Worm (Caenorhabditis elegans) whole organism, L3 larva: ENCODE data around the gene srg-68.

ENCODE experiments used
- ceh-82 ChIP-seq: fragments of 150-350 bp; optimal IDR thresholded peaks from 2 replicates; lab custom pipeline; 2014; ENCODE audit warnings: missing biosample characterization, missing genetic modification characterization
- ceh-9 ChIP-seq: sonication (generic microtip); optimal IDR thresholded peaks from 2 replicates; lab custom pipeline; 2018; ENCODE audit warnings: missing biosample characterization, missing genetic modification characterization
- elt-3 ChIP-seq, 3 experiments: fragments of 150-350 bp in 1 of 3; sonication (generic microtip) in 2 of 3; optimal IDR thresholded peaks; 2 replicates in 2 of 3; 4 replicates in 1 of 3; lab custom pipeline; 2014 to 2017; ENCODE audit warnings: missing biosample characterization in 3 of 3, missing genetic modification characterization in 3 of 3
- fos-1 ChIP-seq: fragments of 150-350 bp; optimal IDR thresholded peaks from 2 replicates; lab custom pipeline; 2014; ENCODE audit warnings: missing biosample characterization, missing genetic modification characterization
- hmg-11 ChIP-seq: sonication (generic microtip); optimal IDR thresholded peaks from 2 replicates; lab custom pipeline; 2016; ENCODE audit warnings: missing genetic modification characterization, missing compliant biosample characterization
- lin-15B ChIP-seq: fragments of 150-350 bp; optimal IDR thresholded peaks from 2 replicates; lab custom pipeline; 2014; ENCODE audit warnings: missing biosample characterization, missing genetic modification characterization
- skn-1 ChIP-seq: fragments of 150-350 bp; optimal IDR thresholded peaks from 2 replicates; lab custom pipeline; 2014; ENCODE audit warnings: missing biosample characterization, missing genetic modification characterization
- snpc-4 ChIP-seq: fragments of 150-350 bp; optimal IDR thresholded peaks from 2 replicates; lab custom pipeline; 2014; ENCODE audit warnings: missing biosample characterization, missing genetic modification characterization

- no peak for TF ChIP-seq ceh-82
- no peak for TF ChIP-seq hmg-11 (tag; lab: Kevin White, UChicago)
- no peak for TF ChIP-seq lin-15B (tag; lab: Kevin White, UChicago)
- TF ChIP-seq snpc-4 (tag; lab: Kevin White, UChicago) = no peak
- no peak for TF ChIP-seq skn-1
- no peak for TF ChIP-seq fos-1
- TF ChIP-seq elt-3 (tag; optimal IDR thresholded peaks at IDR 0.05; lab: Kevin White, UChicago) = no peak
- no peak for TF ChIP-seq ceh-9 (tag; lab: Kevin White, UChicago)
Measured at ce11 chrV:5488766-5489165, 23.5 kb upstream of the srg-68 start, which contains the start of gene grl-18.
